Worm (Caenorhabditis elegans): ENCODE results near the gene F44E5.4.

The F44E5.4 gene

DNA sequence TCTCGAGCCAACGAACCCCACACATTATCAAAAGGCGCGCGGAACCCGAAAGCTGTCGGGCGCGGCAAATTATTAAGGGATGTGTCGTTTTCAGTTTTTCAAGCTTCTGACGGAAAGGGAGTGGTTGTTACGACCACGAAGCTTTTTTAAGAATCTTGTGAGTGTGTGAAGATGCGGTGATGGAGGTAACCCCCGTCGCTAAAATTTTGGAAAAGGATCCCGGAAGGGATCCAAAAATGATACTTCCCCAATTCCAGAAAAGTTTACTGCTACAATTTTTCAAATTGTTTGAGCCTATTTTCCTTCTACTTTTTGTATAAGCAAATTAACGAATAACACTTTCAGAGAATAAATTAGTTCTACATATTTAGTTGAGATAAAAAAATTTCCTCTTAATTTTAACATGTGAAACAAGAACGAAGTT is 2.4 kb downstream of the F44E5.4 start (continued):
- TF ChIP-seq ceh-20 (GFP tag; IDR thresholded peaks at IDR 0.05) (0 out of 2 replicates have a peak, but pooled peaks have one; percentile 46), set-16 (GFP tag; IDR thresholded peaks at IDR 0.05) (no peak), mdl-1 (tag; optimal IDR thresholded peaks at IDR 0.05) (no peak), unc-62 (GFP tag; optimal IDR thresholded peaks at IDR 0.05 in 1 of 2) (no peak), unc-62 (tag; optimal IDR thresholded peaks at IDR 0.05) (no peak), nhr-102 (tag; optimal IDR thresholded peaks at IDR 0.05) (no peak), nhr-76 (tag; optimal IDR thresholded peaks at IDR 0.05) (no peak), F49E8.2 (tag; optimal IDR thresholded peaks at IDR 0.05; ENCODE audit: borderline replicate concordance) (no peak), Y75B8A.6 (GFP tag; IDR thresholded peaks at IDR 0.05) (peak; percentile 92), nhr-11 (tag; optimal IDR thresholded peaks at IDR 0.05) (no peak), dve-1 (tag; optimal IDR thresholded peaks at IDR 0.05; ENCODE audit: insufficient read depth) (peak; percentile 91), zfp-2 (tag; optimal IDR thresholded peaks at IDR 0.05) (no peak), arid-1 (GFP tag; conservative IDR thresholded peaks at IDR 0.05) (0 out of 2 replicates have a peak, but pooled peaks have one; percentile 49), fkh-10 (GFP tag; optimal IDR thresholded peaks at IDR 0.05) (no peak), ceh-44 (GFP tag; IDR thresholded peaks at IDR 0.05) (peak; percentile 65), hmg-1.1 (GFP tag; IDR thresholded peaks at IDR 0.05) (peak; percentile 79), ZK337.2 (GFP tag; IDR thresholded peaks at IDR 0.05) (no peak), dpl-1 (GFP tag; optimal IDR thresholded peaks at IDR 0.05) (no peak), skn-1 (tag; optimal IDR thresholded peaks at IDR 0.05) (no peak), tag-97 (GFP tag; IDR thresholded peaks at IDR 0.05) (0 out of 2 replicates have a peak, but pooled peaks have one; percentile 37), sdz-12 (GFP tag; optimal IDR thresholded peaks at IDR 0.05) (peak; percentile 50), nhr-237 (tag; optimal IDR thresholded peaks at IDR 0.05) (no peak), R02D3.7 (tag; optimal IDR thresholded peaks at IDR 0.05) (no peak), daf-12 (tag; optimal IDR thresholded peaks at IDR 0.05) (no peak), aly-2 (tag; optimal IDR thresholded peaks at IDR 0.05) (peak; percentile 39), F10B5.3 (tag; optimal IDR thresholded peaks at IDR 0.05) (no peak), php-3 (GFP tag; IDR thresholded peaks at IDR 0.05) (peak; percentile 80), mdt-29 (GFP tag; IDR thresholded peaks at IDR 0.05) (peak; percentile 56; the same call in 1 of the 2 replicates), ceh-82 (tag; optimal IDR thresholded peaks at IDR 0.05) (no peak), spr-3 (GFP tag; optimal IDR thresholded peaks at IDR 0.05) (peak; percentile 20), F26F4.8 (GFP tag; conservative IDR thresholded peaks at IDR 0.05) (no peak), lin-38 (GFP tag; IDR thresholded peaks at IDR 0.05) (peak; percentile 76), ztf-7 (tag; optimal IDR thresholded peaks at IDR 0.05) (peak; percentile 66), lin-15B (tag; optimal IDR thresholded peaks at IDR 0.05) (no peak), zfp-3 (GFP tag; conservative IDR thresholded peaks at IDR 0.05) (peak; percentile 99), nhr-42 (GFP tag; IDR thresholded peaks at IDR 0.05) (peak; percentile 76; the same call in 1 of the 2 replicates), duxl-1 (tag; optimal IDR thresholded peaks at IDR 0.05; ENCODE audit: poor library complexity) (no peak), pha-4 (GFP tag; IDR thresholded peaks at IDR 0.05) (peak; percentile 87), pha-4 (tag; optimal IDR thresholded peaks at IDR 0.05) (peak; percentile 75), madf-5 (GFP tag; IDR thresholded peaks at IDR 0.05) (peak; percentile 21 to 78; a peak in 2 of 4 replicates), hlh-11 (tag; optimal IDR thresholded peaks at IDR 0.05) (peak; percentile 55), hlh-30 (tag; optimal IDR thresholded peaks at IDR 0.05; ENCODE audit: insufficient read depth) (peak; percentile 35), ZK546.5 (tag; optimal IDR thresholded peaks at IDR 0.05) (no peak), zag-1 (tag; optimal IDR thresholded peaks at IDR 0.05) (no peak), egl-43 (GFP tag; IDR thresholded peaks at IDR 0.05) (peak; percentile 84), Y48G9A.11 (GFP tag; IDR thresholded peaks at IDR 0.05) (peak; percentile 75), nhr-41 (GFP tag; IDR thresholded peaks at IDR 0.05) (peak; percentile 89), ceh-32 (tag; optimal IDR thresholded peaks at IDR 0.05; ENCODE audit: poor library complexity) (peak; percentile 51), nhr-48 (tag; optimal IDR thresholded peaks at IDR 0.05) (no peak), lim-7 (GFP tag; IDR thresholded peaks at IDR 0.05) (peak; percentile 89), nhr-6 (tag; optimal IDR thresholded peaks at IDR 0.05) (peak; percentile 48)
